Worm (Caenorhabditis elegans): ENCODE data around the gene ipmk-1.

The ipmk-1 gene

DNA sequence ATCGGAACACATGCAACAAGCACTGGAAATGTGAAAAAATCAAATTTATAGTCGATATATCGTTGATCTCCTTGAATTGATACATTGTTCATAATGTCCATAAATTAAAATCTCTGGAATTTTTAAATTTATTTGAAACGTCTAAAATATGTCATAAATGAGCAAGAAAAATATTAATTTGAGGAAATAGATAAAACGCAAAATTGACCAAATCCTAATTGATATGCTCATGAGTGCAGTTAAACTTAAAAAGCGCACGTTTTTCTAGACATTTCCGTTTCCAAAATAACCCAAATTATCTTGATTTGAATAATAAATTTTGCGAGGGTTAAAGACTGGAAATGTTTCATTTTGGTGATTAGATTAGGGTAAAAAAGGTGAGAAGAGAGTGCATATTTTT, 25.4 kb upstream of the ipmk-1 start, which contains the start of gene sru-13:
TSS of gene sru-13 (minus strand) at position 101 of the 400 bp plus-strand sequence.
- TF ChIP-seq pha-4 (tag; optimal IDR thresholded peaks at IDR 0.05) (no peak), bed-3 (GFP tag; optimal IDR thresholded peaks at IDR 0.05) (no peak)

DNA sequence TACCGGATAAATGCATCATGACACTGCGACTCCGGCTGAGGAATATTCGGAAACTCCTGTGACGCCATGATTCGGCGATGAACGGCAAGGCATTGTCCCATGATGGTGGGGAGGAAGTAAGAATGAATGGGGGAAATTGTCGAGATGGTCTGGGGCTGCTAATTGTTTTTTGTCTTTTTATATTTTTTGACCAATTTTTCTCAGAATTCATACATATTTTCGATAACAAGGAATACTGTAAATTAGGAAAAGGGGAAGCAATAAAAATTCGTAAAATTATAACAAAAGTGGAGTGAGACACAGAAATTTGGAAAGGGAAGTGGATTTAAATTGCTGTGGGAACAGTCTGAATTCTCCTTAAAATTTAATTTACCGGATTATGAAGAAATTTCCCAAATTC, 22.5 kb upstream of the ipmk-1 start, which contains the start of gene eak-4:
TSS of gene eak-4 (minus strand) at position 101 of the 400 bp plus-strand sequence.
- TF ChIP-seq tbx-8 (GFP tag; optimal IDR thresholded peaks at IDR 0.05): no peak
- TF ChIP-seq cnd-1 (tag; optimal IDR thresholded peaks at IDR 0.05): no peak
- no peak for TF ChIP-seq pha-4 (tag; optimal IDR thresholded peaks at IDR 0.05)
- TF ChIP-seq ceh-43 (GFP tag; optimal IDR thresholded peaks at IDR 0.05): no peak
- no peak for TF ChIP-seq nhr-2 (tag; optimal IDR thresholded peaks at IDR 0.05)
- no peak for TF ChIP-seq elt-1 (tag; optimal IDR thresholded peaks at IDR 0.05; ENCODE audit: borderline replicate concordance, insufficient read depth)
- no peak for TF ChIP-seq unc-62 (GFP tag; optimal IDR thresholded peaks at IDR 0.05)
- TF ChIP-seq elt-3 (tag; optimal IDR thresholded peaks at IDR 0.05): no peak
- TF ChIP-seq nhr-76 (tag; optimal IDR thresholded peaks at IDR 0.05): no peak
- no peak for TF ChIP-seq ceh-39 (tag; optimal IDR thresholded peaks at IDR 0.05)
- TF ChIP-seq hlh-1 (tag; optimal IDR thresholded peaks at IDR 0.05): no peak
- no peak for TF ChIP-seq sptf-1 (tag; optimal IDR thresholded peaks at IDR 0.05)
- TF ChIP-seq snpc-4 (tag; optimal IDR thresholded peaks at IDR 0.05): no peak
- TF ChIP-seq lsy-2 (tag; optimal IDR thresholded peaks at IDR 0.05): no peak
- TF ChIP-seq lin-32 (GFP tag; optimal IDR thresholded peaks at IDR 0.05): no peak

DNA sequence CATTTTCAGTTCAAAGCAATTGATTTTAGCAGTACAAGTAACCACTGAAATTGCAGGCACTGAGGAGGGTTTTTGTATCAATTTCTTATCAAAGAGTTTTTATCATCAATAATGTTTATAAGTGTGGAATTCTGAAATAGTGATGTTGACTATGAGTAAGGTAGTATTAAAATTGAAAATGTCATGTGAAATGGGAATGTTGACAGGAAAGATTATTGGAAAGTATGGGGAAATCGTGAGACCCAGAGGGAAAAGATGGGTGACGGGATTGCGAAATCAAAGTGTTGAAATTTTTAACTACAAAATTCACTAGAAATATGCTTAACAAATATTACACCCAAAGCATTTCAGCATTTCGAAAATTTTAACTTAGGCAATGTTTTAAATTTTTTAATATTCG, 20.7 kb upstream of the ipmk-1 start, which contains the start of gene F53B2.8:
TSS of gene F53B2.8 (minus strand) at position 180 of the 400 bp plus-strand sequence.
- TF ChIP-seq bed-3 (GFP tag; optimal IDR thresholded peaks at IDR 0.05): no peak
- TF ChIP-seq unc-39 (tag; optimal IDR thresholded peaks at IDR 0.05): no peak
- TF ChIP-seq mls-2 (tag; optimal IDR thresholded peaks at IDR 0.05): no peak
- TF ChIP-seq elt-3 (tag; optimal IDR thresholded peaks at IDR 0.05): no peak
- TF ChIP-seq ceh-39 (tag; optimal IDR thresholded peaks at IDR 0.05): no peak

DNA sequence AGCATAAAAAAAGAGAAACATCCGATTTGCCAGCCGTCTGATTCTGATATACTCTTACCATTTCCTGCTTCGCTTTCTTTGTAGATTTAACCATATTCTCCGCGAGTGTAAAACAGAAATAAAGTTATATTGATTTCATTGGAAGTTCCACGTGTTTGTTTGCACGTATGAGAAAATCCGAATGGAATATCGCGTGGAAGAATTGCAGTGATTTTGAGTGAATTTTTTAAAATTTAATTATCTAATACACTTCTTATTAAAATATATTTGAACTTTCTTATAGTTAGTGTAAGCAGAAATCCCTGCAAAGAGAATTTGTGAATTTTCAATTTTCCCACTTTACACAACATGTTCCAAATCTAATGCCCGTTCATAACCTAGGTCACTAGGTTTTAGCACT, 16.9 kb upstream of the ipmk-1 start, which contains the start of gene F53B2.5:
TSS of gene F53B2.5 (minus strand) at position 101 of the 400 bp plus-strand sequence.
- TF ChIP-seq elt-3 (tag; optimal IDR thresholded peaks at IDR 0.05) (no peak), lsy-2 (tag; optimal IDR thresholded peaks at IDR 0.05) (no peak), ceh-83 (GFP tag; optimal IDR thresholded peaks at IDR 0.05) (no peak), sptf-1 (tag; optimal IDR thresholded peaks at IDR 0.05) (no peak), bed-3 (GFP tag; optimal IDR thresholded peaks at IDR 0.05) (no peak), unc-62 (GFP tag; optimal IDR thresholded peaks at IDR 0.05) (no peak), elt-1 (tag; optimal IDR thresholded peaks at IDR 0.05; ENCODE audit: borderline replicate concordance, insufficient read depth) (no peak), mls-2 (tag; optimal IDR thresholded peaks at IDR 0.05) (no peak), cnd-1 (tag; optimal IDR thresholded peaks at IDR 0.05) (no peak), unc-39 (tag; optimal IDR thresholded peaks at IDR 0.05) (no peak), blmp-1 (tag; optimal IDR thresholded peaks at IDR 0.05) (no peak), nhr-12 (tag; optimal IDR thresholded peaks at IDR 0.05) (no peak), unc-120 (tag; optimal IDR thresholded peaks at IDR 0.05; ENCODE audit: poor library complexity, severe bottlenecking) (no peak), mep-1 (tag; optimal IDR thresholded peaks at IDR 0.05) (no peak), mab-5 (tag; optimal IDR thresholded peaks at IDR 0.05) (no peak)

DNA sequence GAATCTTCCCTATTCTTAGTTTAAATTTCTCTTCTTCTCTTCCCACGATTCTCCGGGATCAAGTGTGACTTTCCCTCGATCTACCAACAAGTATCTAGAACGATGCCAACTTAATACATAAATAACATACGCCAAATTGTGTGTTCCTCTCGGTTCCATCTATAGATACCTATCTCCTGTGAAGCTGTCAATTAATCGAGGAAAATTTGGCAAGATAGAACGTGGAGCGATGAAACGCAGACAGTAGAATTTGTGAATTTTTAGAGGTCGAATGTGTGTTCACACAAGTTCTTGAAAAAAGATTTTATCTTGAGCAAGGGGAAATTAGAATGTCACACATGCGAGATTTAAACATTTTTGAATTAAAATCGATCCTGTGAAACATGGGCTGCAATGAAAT, 16.5 kb upstream of the ipmk-1 start:
- TF ChIP-seq snpc-4 (tag; optimal IDR thresholded peaks at IDR 0.05) (no peak), mab-5 (tag; optimal IDR thresholded peaks at IDR 0.05) (no peak), sem-2 (GFP tag; optimal IDR thresholded peaks at IDR 0.05) (no peak), pha-4 (tag; optimal IDR thresholded peaks at IDR 0.05) (no peak), bed-3 (GFP tag; optimal IDR thresholded peaks at IDR 0.05) (no peak), ztf-11 (tag; optimal IDR thresholded peaks at IDR 0.05) (no peak), nhr-12 (tag; optimal IDR thresholded peaks at IDR 0.05) (no peak), lin-32 (GFP tag; optimal IDR thresholded peaks at IDR 0.05) (no peak), unc-62 (GFP tag; optimal IDR thresholded peaks at IDR 0.05) (no peak), unc-120 (tag; optimal IDR thresholded peaks at IDR 0.05; ENCODE audit: poor library complexity, severe bottlenecking) (no peak), elt-1 (tag; optimal IDR thresholded peaks at IDR 0.05; ENCODE audit: borderline replicate concordance, insufficient read depth) (no peak), nhr-28 (tag; optimal IDR thresholded peaks at IDR 0.05) (no peak), ceh-43 (GFP tag; optimal IDR thresholded peaks at IDR 0.05) (no peak), sptf-1 (tag; optimal IDR thresholded peaks at IDR 0.05) (no peak), tbx-8 (GFP tag; optimal IDR thresholded peaks at IDR 0.05) (no peak), ceh-39 (tag; optimal IDR thresholded peaks at IDR 0.05) (no peak), hlh-1 (tag; optimal IDR thresholded peaks at IDR 0.05) (no peak), ceh-83 (GFP tag; optimal IDR thresholded peaks at IDR 0.05) (no peak), elt-3 (tag; optimal IDR thresholded peaks at IDR 0.05) (no peak), ham-2 (GFP tag; optimal IDR thresholded peaks at IDR 0.05) (no peak)

Measured in whole organism, mixed stage, embryonic.